Worm (Caenorhabditis elegans) whole organism, L4/young adult: ENCODE measurements around the gene T09A5.14.

Source experiments
- W03F9.2 ChIP-seq: fragments of 150-350 bp; optimal IDR thresholded peaks from 2 replicates; lab custom pipeline; 2014; ENCODE audit warnings: missing biosample characterization, missing genetic modification characterization
- dao-5 ChIP-seq: sonication (generic microtip); optimal IDR thresholded peaks from 2 replicates; lab custom pipeline; 2016; ENCODE audit warnings: missing genotype, missing genetic modification characterization, moderate library complexity, missing compliant biosample characterization
- him-1 ChIP-seq: sonication (generic microtip); optimal IDR thresholded peaks from 2 replicates; lab custom pipeline; 2016; ENCODE audit warnings: missing genotype, missing genetic modification reagents, missing genetic modification characterization, missing compliant biosample characterization

DNA sequence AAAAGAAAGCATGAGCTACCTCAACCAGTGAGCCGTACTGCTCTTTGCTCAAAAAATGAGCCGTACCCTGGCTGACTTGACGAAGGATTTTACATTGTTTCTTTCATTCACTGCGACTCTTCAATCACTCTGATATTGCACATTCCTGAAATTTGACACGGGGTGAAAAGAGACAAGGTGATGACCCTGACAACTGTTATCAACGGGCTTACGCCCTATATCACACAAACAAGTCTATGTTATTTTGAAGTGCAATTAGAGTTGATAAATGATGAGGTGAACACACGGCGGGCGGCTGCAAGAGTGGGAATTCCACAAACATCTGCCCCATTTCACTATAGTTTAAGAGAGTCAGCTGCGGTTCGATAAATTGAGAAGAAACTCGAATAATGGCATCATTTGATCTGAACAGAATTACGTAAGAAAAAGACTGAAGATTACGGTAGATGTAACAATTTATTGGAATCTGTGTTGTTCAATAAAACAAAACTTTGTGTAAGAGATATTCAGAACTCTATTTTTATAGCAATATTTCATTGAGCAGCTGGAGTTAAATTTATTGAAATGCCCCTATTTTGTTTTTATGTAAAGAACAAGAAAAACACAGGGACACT lies 4.6 kb downstream of the T09A5.14 start:
- no peak for TF ChIP-seq him-1
- no peak for TF ChIP-seq W03F9.2 (tag; lab: Kevin White, UChicago)
- no peak for TF ChIP-seq dao-5 (tag; lab: Kevin White, UChicago)
